Worm (Caenorhabditis elegans): ENCODE measurements around the gene F46C3.2.

F46C3.2 gene

ce11 chrX:11464271-11465103, 45.9 kb upstream of the F46C3.2 start:
- no peak for TF ChIP-seq ztf-11 (tag; optimal IDR thresholded peaks at IDR 0.05)
- TF ChIP-seq mab-5 (tag; optimal IDR thresholded peaks at IDR 0.05): no peak
- no peak for TF ChIP-seq elt-1 (tag; optimal IDR thresholded peaks at IDR 0.05; ENCODE audit: borderline replicate concordance, insufficient read depth)
- TF ChIP-seq unc-120 (tag; optimal IDR thresholded peaks at IDR 0.05; ENCODE audit: poor library complexity, severe bottlenecking): peak; percentile 29
- TF ChIP-seq ces-1 (GFP tag; optimal IDR thresholded peaks at IDR 0.05): peak; percentile 36
- TF ChIP-seq mls-2 (tag; optimal IDR thresholded peaks at IDR 0.05): no peak
- no peak for TF ChIP-seq pha-4 (tag; optimal IDR thresholded peaks at IDR 0.05)
- TF ChIP-seq sem-2 (GFP tag; optimal IDR thresholded peaks at IDR 0.05): no peak
- TF ChIP-seq snpc-4 (tag; optimal IDR thresholded peaks at IDR 0.05): no peak
- peak; percentile 14 for TF ChIP-seq unc-62 (GFP tag; optimal IDR thresholded peaks at IDR 0.05)
- TF ChIP-seq hlh-1 (tag; optimal IDR thresholded peaks at IDR 0.05): peak; percentile 24

ce11 chrX:11463568-11463967, 45.0 kb upstream of the F46C3.2 start:
- TF ChIP-seq unc-62 (GFP tag; optimal IDR thresholded peaks at IDR 0.05) (peak; percentile 64), ceh-39 (tag; optimal IDR thresholded peaks at IDR 0.05) (no peak), ces-1 (GFP tag; optimal IDR thresholded peaks at IDR 0.05) (no peak), hlh-1 (tag; optimal IDR thresholded peaks at IDR 0.05) (no peak), nhr-28 (tag; optimal IDR thresholded peaks at IDR 0.05) (no peak), elt-1 (tag; optimal IDR thresholded peaks at IDR 0.05; ENCODE audit: borderline replicate concordance, insufficient read depth) (no peak), tbx-8 (GFP tag; optimal IDR thresholded peaks at IDR 0.05) (no peak), unc-120 (tag; optimal IDR thresholded peaks at IDR 0.05; ENCODE audit: poor library complexity, severe bottlenecking) (peak; percentile 74), lin-32 (GFP tag; optimal IDR thresholded peaks at IDR 0.05) (no peak)

- no peak for TF ChIP-seq ceh-83 (GFP tag; optimal IDR thresholded peaks at IDR 0.05)
- no peak for TF ChIP-seq drap-1 (GFP tag; optimal IDR thresholded peaks at IDR 0.05)
- TF ChIP-seq elt-3 (tag; optimal IDR thresholded peaks at IDR 0.05): no peak
- TF ChIP-seq elt-1 (tag; optimal IDR thresholded peaks at IDR 0.05; ENCODE audit: borderline replicate concordance, insufficient read depth): no peak
- no peak for TF ChIP-seq bed-3 (GFP tag; optimal IDR thresholded peaks at IDR 0.05)
- no peak for TF ChIP-seq sptf-1 (tag; optimal IDR thresholded peaks at IDR 0.05)
- no peak for TF ChIP-seq unc-39 (tag; optimal IDR thresholded peaks at IDR 0.05)
- TF ChIP-seq ceh-43 (GFP tag; optimal IDR thresholded peaks at IDR 0.05): no peak
- no peak for TF ChIP-seq flh-1 (GFP tag; optimal IDR thresholded peaks at IDR 0.05)
Measured at ce11 chrX:11463005-11463404, 44.4 kb upstream of the F46C3.2 start.

ce11 chrX:11462112-11462511, 43.5 kb upstream of the F46C3.2 start:
- TF ChIP-seq tbx-8 (GFP tag; optimal IDR thresholded peaks at IDR 0.05) (no peak), pha-4 (tag; optimal IDR thresholded peaks at IDR 0.05) (no peak), lsy-2 (tag; optimal IDR thresholded peaks at IDR 0.05) (no peak), sem-2 (GFP tag; optimal IDR thresholded peaks at IDR 0.05) (no peak), hlh-1 (tag; optimal IDR thresholded peaks at IDR 0.05) (no peak), ceh-83 (GFP tag; optimal IDR thresholded peaks at IDR 0.05) (no peak), M03D4.4 (tag; optimal IDR thresholded peaks at IDR 0.05) (no peak), snpc-4 (tag; optimal IDR thresholded peaks at IDR 0.05) (no peak), nhr-237 (tag; optimal IDR thresholded peaks at IDR 0.05) (no peak), lin-13 (tag; optimal IDR thresholded peaks at IDR 0.05) (no peak), nhr-76 (tag; optimal IDR thresholded peaks at IDR 0.05) (no peak), elt-1 (tag; optimal IDR thresholded peaks at IDR 0.05; ENCODE audit: borderline replicate concordance, insufficient read depth) (no peak), mab-5 (tag; optimal IDR thresholded peaks at IDR 0.05) (no peak), mep-1 (tag; optimal IDR thresholded peaks at IDR 0.05) (no peak)

ce11 chrX:11461545-11461944, 43.0 kb upstream of the F46C3.2 start:
- TF ChIP-seq nhr-237 (tag; optimal IDR thresholded peaks at IDR 0.05): peak; percentile 2
- peak; percentile 77 for TF ChIP-seq blmp-1 (tag; optimal IDR thresholded peaks at IDR 0.05)
- TF ChIP-seq M03D4.4 (tag; optimal IDR thresholded peaks at IDR 0.05): no peak

Measured in whole organism, mixed stage, embryonic.